Worm (Caenorhabditis elegans) whole organism, L3 larva: ENCODE data around the gene ZK616.1.
A peak's percentile ranks its signal among the peaks of the same experiment; 100 is the strongest.

Source experiments
- R02D3.7 ChIP-seq: fragments of 150-350 bp; optimal IDR thresholded peaks from 2 replicates; lab custom pipeline; 2014; ENCODE audit warnings: missing biosample characterization, missing genetic modification characterization
- ZK546.5 ChIP-seq: sonication (generic microtip); optimal IDR thresholded peaks from 2 replicates; lab custom pipeline; 2017; ENCODE audit warnings: missing biosample characterization, missing genetic modification characterization
- aly-2 ChIP-seq: fragments of 150-350 bp; optimal IDR thresholded peaks from 2 replicates; lab custom pipeline; 2014; ENCODE audit warnings: missing biosample characterization, missing genetic modification characterization
- ama-1 ChIP-seq: fragments of 150-350 bp; optimal IDR thresholded peaks from 2 replicates; lab custom pipeline; 2018
- ceh-16 ChIP-seq: sonication (generic microtip); optimal IDR thresholded peaks from 2 replicates; lab custom pipeline; 2017; ENCODE audit warnings: missing biosample characterization, missing genetic modification characterization
- ceh-28 ChIP-seq: fragments of 150-350 bp; optimal IDR thresholded peaks from 2 replicates; lab custom pipeline; 2014; ENCODE audit warnings: missing biosample characterization, missing genetic modification reagents, missing genetic modification characterization
- ceh-82 ChIP-seq: fragments of 150-350 bp; optimal IDR thresholded peaks from 2 replicates; lab custom pipeline; 2014; ENCODE audit warnings: missing biosample characterization, missing genetic modification characterization
- ceh-9 ChIP-seq: sonication (generic microtip); optimal IDR thresholded peaks from 2 replicates; lab custom pipeline; 2018; ENCODE audit warnings: missing biosample characterization, missing genetic modification characterization
- daf-12 ChIP-seq: fragments of 150-350 bp; optimal IDR thresholded peaks from 2 replicates; lab custom pipeline; 2014; ENCODE audit warnings: missing biosample characterization, missing genetic modification reagents, missing genetic modification characterization
- egl-27 ChIP-seq: sonication (generic microtip); optimal IDR thresholded peaks from 4 replicates; lab custom pipeline; 2017; ENCODE audit warnings: missing biosample characterization, missing genetic modification reagents, missing genetic modification characterization
- egl-5 ChIP-seq: fragments of 150-350 bp; optimal IDR thresholded peaks from 2 replicates; lab custom pipeline; 2017; ENCODE audit warnings: missing biosample characterization, missing genetic modification reagents, missing genetic modification characterization, inconsistent platforms
- elt-1 ChIP-seq: fragments of 150-350 bp; optimal IDR thresholded peaks from 2 replicates; lab custom pipeline; 2014; ENCODE audit warnings: missing biosample characterization, missing genetic modification characterization
- elt-2 ChIP-seq: sonication (generic microtip); optimal IDR thresholded peaks from 2 replicates; lab custom pipeline; 2016; ENCODE audit warnings: missing genetic modification reagents, mild to moderate bottlenecking, missing genetic modification characterization, missing compliant biosample characterization
- eor-1 ChIP-seq, 2 experiments: fragments of 150-350 bp; optimal IDR thresholded peaks; 2 replicates each; lab custom pipeline; 2014 to 2018; ENCODE audit warnings: missing biosample characterization in 2 of 2, missing genetic modification characterization in 2 of 2
- fkh-10 ChIP-seq: sonication (generic microtip); optimal IDR thresholded peaks from 2 replicates; lab custom pipeline; 2017; ENCODE audit warnings: missing biosample characterization, missing genetic modification reagents, missing genetic modification characterization
- fkh-2 ChIP-seq: fragments of 150-350 bp; optimal IDR thresholded peaks from 2 replicates; lab custom pipeline; 2014; ENCODE audit warnings: missing biosample characterization, missing genetic modification reagents, missing genetic modification characterization
- fos-1 ChIP-seq: fragments of 150-350 bp; optimal IDR thresholded peaks from 2 replicates; lab custom pipeline; 2014; ENCODE audit warnings: missing biosample characterization, missing genetic modification characterization
- hmg-11 ChIP-seq: sonication (generic microtip); optimal IDR thresholded peaks from 2 replicates; lab custom pipeline; 2016; ENCODE audit warnings: missing genetic modification characterization, missing compliant biosample characterization
- lin-15B ChIP-seq: fragments of 150-350 bp; optimal IDR thresholded peaks from 2 replicates; lab custom pipeline; 2014; ENCODE audit warnings: missing biosample characterization, missing genetic modification characterization
- lin-39 ChIP-seq: fragments of 150-350 bp; optimal IDR thresholded peaks from 2 replicates; lab custom pipeline; 2018; ENCODE audit warnings: missing biosample characterization, missing genetic modification reagents, missing genetic modification characterization
- lsy-12 ChIP-seq: sonication (generic microtip); optimal IDR thresholded peaks from 2 replicates; lab custom pipeline; 2016; ENCODE audit warnings: mild to moderate bottlenecking, missing genetic modification characterization, missing compliant biosample characterization
- mdl-1 ChIP-seq: fragments of 150-350 bp; optimal IDR thresholded peaks from 2 replicates; lab custom pipeline; 2014; ENCODE audit warnings: missing biosample characterization, missing genetic modification characterization
- nfya-1 ChIP-seq: sonication (generic microtip); optimal IDR thresholded peaks from 2 replicates; lab custom pipeline; 2017; ENCODE audit warnings: missing genetic modification characterization, mild to moderate bottlenecking, missing compliant biosample characterization, antibody characterized with exemption, moderate library complexity; ENCODE audit not compliant: insufficient read depth
- nhr-12 ChIP-seq: fragments of 150-350 bp; optimal IDR thresholded peaks from 2 replicates; lab custom pipeline; 2014; ENCODE audit warnings: missing biosample characterization, missing genetic modification characterization
- nhr-23 ChIP-seq: fragments of 150-350 bp; optimal IDR thresholded peaks from 2 replicates; lab custom pipeline; 2014; ENCODE audit warnings: missing biosample characterization, missing genetic modification reagents, missing genetic modification characterization
- nhr-25 ChIP-seq: sonication (generic microtip); optimal IDR thresholded peaks from 2 replicates; lab custom pipeline; 2017; ENCODE audit warnings: missing biosample characterization, missing genetic modification characterization
- nhr-28 ChIP-seq: fragments of 150-350 bp; optimal IDR thresholded peaks from 2 replicates; lab custom pipeline; 2014; ENCODE audit warnings: missing biosample characterization, missing genetic modification characterization
- nhr-43 ChIP-seq: sonication (generic microtip); optimal IDR thresholded peaks from 2 replicates; lab custom pipeline; 2016; ENCODE audit warnings: mild to moderate bottlenecking, missing genetic modification characterization, missing compliant biosample characterization; ENCODE audit not compliant: poor library complexity, severe bottlenecking
- nhr-67 ChIP-seq: fragments of 150-350 bp; optimal IDR thresholded peaks from 2 replicates; lab custom pipeline; 2014; ENCODE audit warnings: missing biosample characterization, missing genetic modification characterization
- nhr-76 ChIP-seq: fragments of 150-350 bp; sonication (generic microtip); optimal IDR thresholded peaks from 5 replicates; lab custom pipeline; 2014; ENCODE audit warnings: missing biosample characterization, missing genetic modification characterization
- nhr-77 ChIP-seq: fragments of 150-350 bp; optimal IDR thresholded peaks from 2 replicates; lab custom pipeline; 2014; ENCODE audit warnings: missing biosample characterization, missing genetic modification characterization
- pha-4 ChIP-seq: fragments of 150-350 bp; optimal IDR thresholded peaks from 2 replicates; lab custom pipeline; 2014; ENCODE audit warnings: missing biosample characterization, missing genetic modification reagents, missing genetic modification characterization
- sea-2 ChIP-seq: fragments of 150-350 bp; sonication (generic microtip); optimal IDR thresholded peaks from 4 replicates; lab custom pipeline; 2014; ENCODE audit warnings: missing biosample characterization, missing genetic modification reagents, missing genetic modification characterization
- snpc-4 ChIP-seq: fragments of 150-350 bp; optimal IDR thresholded peaks from 2 replicates; lab custom pipeline; 2014; ENCODE audit warnings: missing biosample characterization, missing genetic modification characterization
- tbx-2 ChIP-seq: sonication (generic microtip); optimal IDR thresholded peaks from 2 replicates; lab custom pipeline; 2016; ENCODE audit warnings: mild to moderate bottlenecking, missing genetic modification characterization, missing compliant biosample characterization
- unc-39 ChIP-seq: sonication (generic microtip); optimal IDR thresholded peaks from 4 replicates; lab custom pipeline; 2017; ENCODE audit warnings: missing biosample characterization, missing genetic modification characterization
- unc-62 ChIP-seq: fragments of 150-350 bp; sonication (generic microtip); optimal IDR thresholded peaks from 4 replicates; lab custom pipeline; 2014; ENCODE audit warnings: missing biosample characterization, missing genetic modification reagents, missing genetic modification characterization

ZK616.1 gene

DNA sequence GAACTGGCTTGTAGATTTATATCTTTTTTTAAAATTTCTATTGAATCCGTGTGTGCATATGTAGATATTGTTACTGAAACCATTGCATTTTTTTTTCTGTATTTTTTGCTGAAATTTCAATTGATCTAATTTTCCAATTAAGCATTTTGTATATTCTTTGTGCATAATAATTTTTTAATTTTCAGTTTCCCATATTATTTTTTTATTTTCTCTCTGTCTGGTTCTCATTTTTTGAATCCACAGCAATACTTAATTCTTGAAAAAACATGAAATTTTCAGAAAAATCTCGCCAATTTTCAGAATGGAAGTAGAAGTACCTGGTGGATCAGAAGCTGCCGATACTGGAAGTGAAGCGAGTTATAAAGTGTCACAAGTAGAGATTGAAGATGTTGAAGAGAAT is 34.1 kb upstream of the ZK616.1 start, which contains the start of gene sand-1:
Gene sand-1, plus strand, starts transcription at position 301 of the 400 bp plus-strand sequence.
- no peak for TF ChIP-seq mdl-1
- TF ChIP-seq sea-2 (GFP tag; lab: Kevin White, UChicago), result no peak
- TF ChIP-seq nhr-28, result no peak
- no peak for TF ChIP-seq egl-27
- no peak for TF ChIP-seq aly-2 (tag; lab: Kevin White, UChicago)
- no peak for TF ChIP-seq ceh-28
- TF ChIP-seq nhr-12 (tag; lab: Kevin White, UChicago), result no peak
- no peak for TF ChIP-seq fos-1 (tag; lab: Kevin White, UChicago)
- no peak for TF ChIP-seq nhr-23
- no peak for TF ChIP-seq ceh-16
- no peak for TF ChIP-seq unc-39
- no peak for TF ChIP-seq R02D3.7 (tag; lab: Kevin White, UChicago)
- no peak for TF ChIP-seq fkh-10 (GFP tag; lab: Kevin White, UChicago)
- no peak for TF ChIP-seq lsy-12 (tag; lab: Kevin White, UChicago)
- TF ChIP-seq, all 47 proteins: peak for 0

DNA sequence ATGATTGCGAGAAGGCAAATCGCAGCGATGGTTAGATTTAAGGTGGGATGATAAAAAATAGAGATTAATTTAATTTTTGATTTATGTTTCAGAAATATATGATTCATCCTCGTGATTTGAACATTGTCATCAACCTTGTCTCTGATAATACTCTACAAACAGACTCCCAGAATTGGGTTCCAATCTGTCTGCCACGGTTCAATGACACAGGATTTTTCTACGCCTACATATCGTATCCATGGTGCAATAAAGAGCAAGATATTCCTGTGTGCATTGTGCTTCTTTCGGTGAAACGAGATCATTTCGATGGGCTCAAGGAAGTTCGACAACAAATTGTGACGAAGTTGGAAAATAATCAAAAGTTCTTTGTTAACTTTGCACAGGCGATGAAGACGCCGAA is 32.8 kb upstream of the ZK616.1 start:
- TF ChIP-seq ceh-9 (tag; lab: Kevin White, UChicago) (no peak), lin-39 (no peak), ama-1 (lab: Kevin White, UChicago) (peak; percentile 50)

DNA sequence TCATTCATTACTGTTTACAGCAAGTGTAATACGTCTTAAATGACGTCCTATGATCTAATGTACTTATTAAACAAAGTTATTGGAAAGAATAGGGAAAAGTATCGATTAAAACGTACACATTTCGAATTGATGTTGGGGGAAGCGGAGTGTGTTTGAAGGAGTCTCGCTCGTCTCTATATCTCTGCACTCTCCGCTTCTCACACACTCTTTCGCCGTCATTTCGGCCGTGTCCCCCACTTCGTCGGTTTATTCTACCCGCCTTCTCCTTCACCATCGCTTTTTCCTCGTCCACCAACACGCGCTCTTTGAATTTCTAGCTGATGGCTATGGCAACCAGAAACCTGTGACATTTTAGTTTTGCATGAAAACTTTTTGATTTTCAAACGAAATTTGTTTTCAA is 31.8 kb upstream of the ZK616.1 start:
- TF ChIP-seq ceh-82 (tag; lab: Kevin White, UChicago) (no peak), elt-2 (tag; lab: Kevin White, UChicago) (peak; percentile 25), fkh-2 (no peak), nhr-25 (tag; lab: Kevin White, UChicago) (peak; percentile 58), lin-39 (peak; percentile 31), pha-4 (tag; lab: Kevin White, UChicago) (peak; percentile 37), daf-12 (no peak), lsy-12 (tag; lab: Kevin White, UChicago) (no peak), elt-1 (tag; lab: Kevin White, UChicago) (no peak), eor-1 (tag; optimal IDR thresholded peaks at IDR 0.05; lab: Kevin White, UChicago) (no peak), unc-62 (no peak), unc-39 (no peak), nhr-67 (tag; lab: Kevin White, UChicago) (no peak), egl-5 (no peak), aly-2 (tag; lab: Kevin White, UChicago) (no peak), nhr-76 (tag; lab: Kevin White, UChicago) (no peak), ceh-16 (no peak), nfya-1 (tag; lab: Kevin White, UChicago) (peak; percentile 39), hmg-11 (tag; lab: Kevin White, UChicago) (peak; percentile 53), snpc-4 (tag; lab: Kevin White, UChicago) (no peak), ZK546.5 (tag; lab: Kevin White, UChicago) (no peak), ceh-28 (peak; percentile 70), nhr-43 (no peak), R02D3.7 (tag; lab: Kevin White, UChicago) (no peak), nhr-28 (no peak), ama-1 (lab: Kevin White, UChicago) (peak; percentile 60), egl-27 (no peak), lin-15B (tag; lab: Kevin White, UChicago) (peak; percentile 70)
- TF ChIP-seq, all 47 proteins: peak for 9

DNA sequence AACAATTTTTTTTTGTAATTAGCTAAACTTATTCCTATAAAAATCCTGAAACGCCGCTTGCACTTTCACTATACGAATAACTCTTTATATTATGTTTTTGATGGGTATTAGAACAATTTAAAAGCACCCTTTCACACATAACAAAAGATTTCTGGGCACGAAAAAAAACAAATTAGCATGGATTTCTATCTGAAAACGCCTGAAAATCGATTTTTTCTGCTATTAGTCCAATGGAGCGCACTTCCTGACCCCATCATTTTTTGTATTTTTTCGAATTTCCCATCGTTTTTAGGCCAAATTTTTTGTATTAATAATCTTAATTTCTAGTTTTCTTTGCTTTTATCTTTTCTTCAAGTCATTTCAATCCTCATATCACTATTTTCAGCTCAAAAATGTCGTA is 31.3 kb upstream of the ZK616.1 start, which contains the start of gene F41H10.3:
Gene F41H10.3, plus strand, starts transcription at position 388 of the 400 bp plus-strand sequence.
- TF ChIP-seq fkh-10 (GFP tag; lab: Kevin White, UChicago) (no peak), eor-1 (tag; optimal IDR thresholded peaks at IDR 0.05; lab: Kevin White, UChicago) (no peak), R02D3.7 (tag; lab: Kevin White, UChicago) (no peak), ceh-16 (no peak), tbx-2 (tag; lab: Kevin White, UChicago) (no peak), ceh-9 (tag; lab: Kevin White, UChicago) (no peak), egl-27 (no peak), nhr-67 (tag; lab: Kevin White, UChicago) (no peak), nhr-77 (tag; lab: Kevin White, UChicago) (no peak), lin-39 (no peak), elt-2 (tag; lab: Kevin White, UChicago) (no peak)
- TF ChIP-seq, all 47 proteins: peak for 0
